Fruit fly (Drosophila melanogaster): ENCODE measurements around the gene CG7208.

CG7208 gene

DNA sequence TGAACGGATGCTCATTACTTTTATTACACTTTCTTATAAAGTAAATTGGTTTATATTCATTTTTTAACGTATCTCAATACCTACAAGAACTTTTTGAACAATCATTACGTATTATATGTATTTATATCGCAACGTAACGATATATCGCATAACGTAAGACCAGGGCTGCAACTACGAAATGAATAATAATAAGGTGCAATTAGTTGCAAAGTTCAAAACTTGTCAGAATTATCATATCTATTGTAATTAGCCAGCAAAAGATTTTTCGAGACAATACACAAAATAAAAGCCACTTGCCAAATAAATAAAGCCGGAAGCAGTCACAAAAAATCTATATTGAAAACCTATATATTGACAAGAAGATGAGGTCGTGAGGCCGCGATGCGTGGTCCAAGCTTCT lies 29.8 kb upstream of the CG7208 start (continued):
- TF ChIP-seq Dek (tag; optimal IDR thresholded peaks at IDR 0.05) (peak; percentile 23), CG2120 (GFP tag; optimal IDR thresholded peaks at IDR 0.05) (peak; percentile 75), row (GFP tag; IDR thresholded peaks at IDR 0.05) (peak; percentile 66), GATAe (GFP tag; conservative IDR thresholded peaks at IDR 0.05) (no peak), Dfd (GFP tag; optimal IDR thresholded peaks at IDR 0.05) (no peak), dysf (GFP tag; IDR thresholded peaks at IDR 0.05) (no peak), Six4 (GFP tag; optimal IDR thresholded peaks at IDR 0.05) (no peak), CG1603 (tag; optimal IDR thresholded peaks at IDR 0.05) (peak; percentile 31), Ets65A (GFP tag) (peak; percentile 92), ind (GFP tag; optimal IDR thresholded peaks at IDR 0.05) (peak; percentile 53), pb (GFP tag; optimal IDR thresholded peaks at IDR 0.05) (no peak), CG2116 (GFP tag; optimal IDR thresholded peaks at IDR 0.05) (peak; percentile 53), CG4282 (GFP tag; optimal IDR thresholded peaks at IDR 0.05) (peak; percentile 35), ems (GFP tag; optimal IDR thresholded peaks at IDR 0.05) (peak; percentile 15), vfl (GFP tag; optimal IDR thresholded peaks at IDR 0.05) (peak; percentile 15), NC2β (GFP tag; optimal IDR thresholded peaks at IDR 0.05) (peak; percentile 19), CG1792 (GFP tag; optimal IDR thresholded peaks at IDR 0.05) (peak; percentile 2), CG4424 (GFP tag; optimal IDR thresholded peaks at IDR 0.05) (peak; percentile 37), CG17361 (GFP tag; IDR thresholded peaks at IDR 0.05) (no peak), br (optimal IDR thresholded peaks at IDR 0.05) (no peak), mam (GFP tag; optimal IDR thresholded peaks at IDR 0.05) (peak; percentile 52), zfh1 (GFP tag; IDR thresholded peaks at IDR 0.05) (no peak), Ada2b (GFP tag; IDR thresholded peaks at IDR 0.05) (peak; percentile 47; the same call in 1 of the 2 replicates), repo (GFP tag; optimal IDR thresholded peaks at IDR 0.05) (no peak), CG15479 (GFP tag; optimal IDR thresholded peaks at IDR 0.05) (no peak), Myb (GFP tag; optimal IDR thresholded peaks at IDR 0.05) (peak; percentile 53), CG18764 (GFP tag; optimal IDR thresholded peaks at IDR 0.05) (peak; percentile 1), Spps (tag; optimal IDR thresholded peaks at IDR 0.05) (no peak), fd96Cb (tag; optimal IDR thresholded peaks at IDR 0.05) (peak; percentile 3), ci (GFP tag; IDR thresholded peaks at IDR 0.05) (no peak), CG12071 (GFP tag; optimal IDR thresholded peaks at IDR 0.05) (no peak), tna (GFP tag; IDR thresholded peaks at IDR 0.05; ENCODE audit: partially characterized antibody) (peak; percentile 14; the same call in 1 of the 2 replicates), Doc3 (GFP tag; IDR thresholded peaks at IDR 0.05; ENCODE audit: partially characterized antibody) (peak; percentile 88), HLH4C (GFP tag; IDR thresholded peaks at IDR 0.05; ENCODE audit: partially characterized antibody) (peak; percentile 51; the same call in 2 of the 3 replicates), Mad (GFP tag; optimal IDR thresholded peaks at IDR 0.05) (peak; percentile 3), Bgb (GFP tag; IDR thresholded peaks at IDR 0.05; ENCODE audit: partially characterized antibody) (peak; percentile 81), crol (GFP tag; IDR thresholded peaks at IDR 0.05) (no peak), CG13424 (tag; optimal IDR thresholded peaks at IDR 0.05) (peak; percentile 32), CG12155 (GFP tag; optimal IDR thresholded peaks at IDR 0.05) (peak; percentile 41), CG9437 (GFP tag; optimal IDR thresholded peaks at IDR 0.05) (peak; percentile 100), CG42726 (GFP tag; IDR thresholded peaks at IDR 0.05; ENCODE audit: partially characterized antibody) (0 out of 2 replicates have a peak, but pooled peaks have one; percentile 44), phol (tag; optimal IDR thresholded peaks at IDR 0.05) (peak; percentile 37), Deaf1 (tag; optimal IDR thresholded peaks at IDR 0.05) (no peak), Dip2 (GFP tag; IDR thresholded peaks at IDR 0.05) (no peak), CG11560 (tag; IDR thresholded peaks at IDR 0.05) (no peak), bbx (GFP tag; IDR thresholded peaks at IDR 0.05; ENCODE audit: partially characterized antibody) (peak; percentile 46), CG13775 (GFP tag; optimal IDR thresholded peaks at IDR 0.05) (peak; percentile 31), Kr (GFP tag; optimal IDR thresholded peaks at IDR 0.05) (no peak), NC2α (GFP tag; optimal IDR thresholded peaks at IDR 0.05) (no peak), dpn (GFP tag; optimal IDR thresholded peaks at IDR 0.05) (peak; percentile 47 to 50), Hand (GFP tag; optimal IDR thresholded peaks at IDR 0.05) (no peak), bigmax (GFP tag; optimal IDR thresholded peaks at IDR 0.05) (no peak)
